Worm (Caenorhabditis elegans): ENCODE data around the gene T19H12.15.

DNA sequence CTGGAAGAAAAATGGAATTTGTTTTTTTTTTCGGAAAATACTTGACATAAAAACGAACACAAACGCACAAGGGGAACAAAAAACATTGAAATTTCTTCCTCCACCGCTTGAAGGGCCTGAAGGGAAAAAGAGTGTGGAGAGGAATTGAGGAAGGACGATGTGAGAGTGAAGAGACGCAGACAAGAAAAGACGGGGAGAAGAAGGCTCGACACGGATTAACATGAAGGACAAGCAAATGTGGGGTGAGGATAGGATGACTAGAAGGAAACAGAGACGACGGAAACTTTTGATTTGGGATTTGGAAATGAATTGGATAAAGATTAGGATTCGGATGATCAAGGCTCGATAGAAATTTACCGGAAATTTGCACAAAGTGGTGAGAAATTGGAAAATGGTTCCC, 18.6 kb downstream of the T19H12.15 start:
- TF ChIP-seq somi-1 (GFP tag; optimal IDR thresholded peaks at IDR 0.05): no peak
- TF ChIP-seq Y53F4B.3 (GFP tag; IDR thresholded peaks at IDR 0.05): no peak
- TF ChIP-seq tlf-1 (GFP tag; optimal IDR thresholded peaks at IDR 0.05): no peak
- TF ChIP-seq hlh-26 (GFP tag; conservative IDR thresholded peaks at IDR 0.05): no peak
- no peak for TF ChIP-seq ama-1 (optimal IDR thresholded peaks at IDR 0.05)
- TF ChIP-seq ama-1 (GFP tag; optimal IDR thresholded peaks at IDR 0.05): no peak
- no peak for TF ChIP-seq dpl-1 (GFP tag; optimal IDR thresholded peaks at IDR 0.05)
- no peak for TF ChIP-seq ekl-4 (GFP tag; IDR thresholded peaks at IDR 0.05)
- peak in 1 of 3 experiments; percentile 11 for TF ChIP-seq lin-35 (GFP tag; optimal IDR thresholded peaks at IDR 0.05)
- TF ChIP-seq pha-4 (tag; optimal IDR thresholded peaks at IDR 0.05): no peak
- no peak for TF ChIP-seq F49E8.2 (tag; optimal IDR thresholded peaks at IDR 0.05; ENCODE audit: insufficient read depth)
- no peak for TF ChIP-seq F52B5.7 (tag; optimal IDR thresholded peaks at IDR 0.05)
- TF ChIP-seq him-1 (tag; optimal IDR thresholded peaks at IDR 0.05): no peak
- no peak for TF ChIP-seq snpc-4 (GFP tag; optimal IDR thresholded peaks at IDR 0.05)
- no peak for TF ChIP-seq snpc-4 (tag; optimal IDR thresholded peaks at IDR 0.05)
